Fruit fly (Drosophila melanogaster): Measurements from ENCODE around the gene CG13622.

DNA sequence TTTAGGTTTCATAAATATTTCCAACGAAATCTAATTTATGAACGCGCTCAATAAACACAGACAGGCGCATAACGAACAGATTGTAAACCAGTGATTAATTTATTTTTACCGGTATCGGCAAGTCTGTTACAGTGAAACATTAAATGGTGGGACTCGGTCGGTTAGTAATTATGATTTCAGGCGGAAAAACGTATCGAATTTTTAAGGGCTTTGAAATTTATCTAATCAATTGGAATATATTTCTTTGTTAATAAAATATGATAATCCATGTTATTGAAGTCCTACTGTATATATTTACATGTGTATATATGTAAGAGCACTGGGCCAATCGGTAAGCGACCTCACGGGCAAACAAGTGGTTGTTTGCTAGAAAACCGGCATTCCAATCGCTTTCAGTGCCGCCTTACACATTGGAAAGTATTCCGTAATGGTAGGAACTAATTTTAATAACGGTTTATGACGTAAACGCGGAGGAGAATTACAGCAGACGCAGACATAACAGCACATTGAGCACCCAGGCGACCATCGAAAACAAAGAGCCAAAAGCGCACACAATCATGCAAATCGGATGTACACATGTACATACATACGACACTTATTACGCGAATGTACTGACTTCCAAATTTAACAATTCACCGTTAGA, 19.7 kb upstream of the CG13622 start:
- peak; percentile 70; the same call in 1 of the 2 replicates for TF ChIP-seq CG10348 (GFP tag; IDR thresholded peaks at IDR 0.05)
- TF ChIP-seq CG17806 (tag; optimal IDR thresholded peaks at IDR 0.05) = peak; percentile 64
- no peak for TF ChIP-seq CG8301 (tag; optimal IDR thresholded peaks at IDR 0.05)
- TF ChIP-seq EcR (GFP tag; optimal IDR thresholded peaks at IDR 0.05) = peak; percentile 37
- peak; percentile 52 for TF ChIP-seq gl (tag; optimal IDR thresholded peaks at IDR 0.05)
- peak; percentile 92 for TF ChIP-seq Snoo (tag; optimal IDR thresholded peaks at IDR 0.05)
- TF ChIP-seq CG4496 (GFP tag; IDR thresholded peaks at IDR 0.05) = peak; percentile 96
- no peak for TF ChIP-seq CG14655 (GFP tag; optimal IDR thresholded peaks at IDR 0.05)
- peak; percentile 93 for TF ChIP-seq CG12605 (GFP tag; IDR thresholded peaks at IDR 0.05)
- peak; percentile 97 for TF ChIP-seq Ets98B (GFP tag; IDR thresholded peaks at IDR 0.05)
- TF ChIP-seq rn (GFP tag; IDR thresholded peaks at IDR 0.05) = peak; percentile 84
- peak; percentile 73 for TF ChIP-seq CG8159 (tag; optimal IDR thresholded peaks at IDR 0.05)

Measured in whole organism, pupa.